Fruit fly (Drosophila melanogaster): ENCODE measurements around the gene CG7366.
A peak's percentile ranks its signal among the peaks of the same experiment; 100 is the strongest.

DNA sequence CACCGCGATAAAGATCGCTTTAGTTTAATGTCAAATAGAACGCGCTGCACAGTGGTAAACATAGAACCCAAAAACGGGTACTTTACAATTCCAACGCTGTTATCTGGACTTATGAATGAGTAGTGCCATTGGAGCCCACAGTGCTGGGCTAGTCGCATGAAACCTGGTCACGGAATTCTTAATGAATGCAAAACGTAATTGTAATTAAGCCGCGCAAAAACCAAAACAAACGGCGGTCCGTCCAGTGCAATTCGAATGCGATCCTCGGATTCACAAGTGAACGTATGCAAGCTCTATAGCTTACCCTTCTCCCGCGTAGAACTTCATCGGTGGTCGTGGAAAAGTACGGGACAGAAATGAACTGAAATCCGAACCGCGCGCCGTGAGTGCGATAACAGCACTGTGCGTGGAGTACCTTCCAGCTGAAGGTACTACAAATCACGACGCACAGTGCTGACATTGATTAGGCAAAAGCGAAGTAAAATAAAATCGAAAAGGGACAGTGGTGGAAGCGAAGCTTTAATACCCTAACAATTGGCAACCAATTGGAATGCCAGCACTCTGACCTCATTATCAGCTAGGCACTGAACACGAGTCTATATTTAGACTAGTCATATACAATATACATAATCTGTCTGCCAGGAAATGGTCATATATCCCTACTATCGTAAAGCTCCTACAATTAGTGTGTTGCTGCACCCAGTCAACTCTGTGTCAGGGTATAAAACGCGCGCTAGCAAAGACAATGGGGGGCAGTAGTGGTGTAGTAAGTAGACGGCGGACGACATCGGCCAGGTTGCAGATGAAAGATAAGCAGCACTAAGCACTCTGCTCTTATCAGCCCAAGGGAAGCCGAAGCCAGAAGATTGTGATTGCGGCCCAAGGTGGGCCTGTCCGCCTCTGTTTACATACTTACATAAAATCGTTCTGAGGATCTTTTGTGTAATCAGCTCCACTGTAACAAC is 16.7 kb downstream of the CG7366 start:
- TF ChIP-seq Hr78 (GFP tag; optimal IDR thresholded peaks at IDR 0.05) (no peak), Abd-B (GFP tag; optimal IDR thresholded peaks at IDR 0.05) (no peak), h (GFP tag; optimal IDR thresholded peaks at IDR 0.05) (peak; percentile 88), Hnf4 (GFP tag; optimal IDR thresholded peaks at IDR 0.05) (peak; percentile 50), sage (GFP tag; optimal IDR thresholded peaks at IDR 0.05) (no peak), fru (GFP tag; optimal IDR thresholded peaks at IDR 0.05) (peak; percentile 85), psq (GFP tag; optimal IDR thresholded peaks at IDR 0.05) (peak; percentile 45), Rel (GFP tag; optimal IDR thresholded peaks at IDR 0.05) (no peak), Rel (tag; optimal IDR thresholded peaks at IDR 0.05) (no peak), ey (GFP tag; optimal IDR thresholded peaks at IDR 0.05) (peak; percentile 62), br (GFP tag; optimal IDR thresholded peaks at IDR 0.05) (peak; percentile 56), Hr83 (GFP tag; optimal IDR thresholded peaks at IDR 0.05; ENCODE audit: poor library complexity, severe bottlenecking) (no peak), usp (GFP tag; optimal IDR thresholded peaks at IDR 0.05) (no peak), Mio (GFP tag; optimal IDR thresholded peaks at IDR 0.05) (no peak), CrebA (GFP tag; optimal IDR thresholded peaks at IDR 0.05; ENCODE audit: borderline replicate concordance) (no peak)

Measured in whole organism, wandering third instar larva.